Worm (Caenorhabditis elegans) whole organism, L3 larva: ENCODE results near the gene ttbk-6.
A peak's percentile ranks its signal among the peaks of the same experiment; 100 is the strongest.
"Not testable (repeated sequence)": the region's sequence is repeated elsewhere in the genome, so short reads cannot be mapped to it uniquely, and the experiment has no call there.

Source experiments
- R02D3.7 ChIP-seq: fragments of 150-350 bp; optimal IDR thresholded peaks from 2 replicates; lab custom pipeline; 2014; ENCODE audit warnings: missing biosample characterization, missing genetic modification characterization
- ceh-82 ChIP-seq: fragments of 150-350 bp; optimal IDR thresholded peaks from 2 replicates; lab custom pipeline; 2014; ENCODE audit warnings: missing biosample characterization, missing genetic modification characterization
- ceh-9 ChIP-seq: sonication (generic microtip); optimal IDR thresholded peaks from 2 replicates; lab custom pipeline; 2018; ENCODE audit warnings: missing biosample characterization, missing genetic modification characterization
- egl-5 ChIP-seq: fragments of 150-350 bp; optimal IDR thresholded peaks from 2 replicates; lab custom pipeline; 2017; ENCODE audit warnings: missing biosample characterization, missing genetic modification reagents, missing genetic modification characterization, inconsistent platforms
- elt-2 ChIP-seq: sonication (generic microtip); optimal IDR thresholded peaks from 2 replicates; lab custom pipeline; 2016; ENCODE audit warnings: missing genetic modification reagents, mild to moderate bottlenecking, missing genetic modification characterization, missing compliant biosample characterization
- elt-3 ChIP-seq, 3 experiments: fragments of 150-350 bp in 1 of 3; sonication (generic microtip) in 2 of 3; optimal IDR thresholded peaks; 2 replicates in 2 of 3; 4 replicates in 1 of 3; lab custom pipeline; 2014 to 2017; ENCODE audit warnings: missing biosample characterization in 3 of 3, missing genetic modification characterization in 3 of 3
- eor-1 ChIP-seq, 2 experiments: fragments of 150-350 bp; optimal IDR thresholded peaks; 2 replicates each; lab custom pipeline; 2014 to 2018; ENCODE audit warnings: missing biosample characterization in 2 of 2, missing genetic modification characterization in 2 of 2
- fos-1 ChIP-seq: fragments of 150-350 bp; optimal IDR thresholded peaks from 2 replicates; lab custom pipeline; 2014; ENCODE audit warnings: missing biosample characterization, missing genetic modification characterization
- hmg-11 ChIP-seq: sonication (generic microtip); optimal IDR thresholded peaks from 2 replicates; lab custom pipeline; 2016; ENCODE audit warnings: missing genetic modification characterization, missing compliant biosample characterization
- jun-1 ChIP-seq: fragments of 150-350 bp; optimal IDR thresholded peaks from 2 replicates; lab custom pipeline; 2014; ENCODE audit warnings: missing biosample characterization, missing genetic modification reagents, missing genetic modification characterization
- lin-15B ChIP-seq: fragments of 150-350 bp; optimal IDR thresholded peaks from 2 replicates; lab custom pipeline; 2014; ENCODE audit warnings: missing biosample characterization, missing genetic modification characterization
- lin-39 ChIP-seq: fragments of 150-350 bp; optimal IDR thresholded peaks from 2 replicates; lab custom pipeline; 2018; ENCODE audit warnings: missing biosample characterization, missing genetic modification reagents, missing genetic modification characterization
- lsy-12 ChIP-seq: sonication (generic microtip); optimal IDR thresholded peaks from 2 replicates; lab custom pipeline; 2016; ENCODE audit warnings: mild to moderate bottlenecking, missing genetic modification characterization, missing compliant biosample characterization
- mml-1 ChIP-seq: fragments of 150-350 bp; sonication (generic microtip); optimal IDR thresholded peaks from 3 replicates; lab custom pipeline; 2014; ENCODE audit warnings: missing biosample characterization, missing genetic modification characterization
- nfya-1 ChIP-seq: sonication (generic microtip); optimal IDR thresholded peaks from 2 replicates; lab custom pipeline; 2017; ENCODE audit warnings: missing genetic modification characterization, mild to moderate bottlenecking, missing compliant biosample characterization, antibody characterized with exemption, moderate library complexity; ENCODE audit not compliant: insufficient read depth
- nhr-12 ChIP-seq: fragments of 150-350 bp; optimal IDR thresholded peaks from 2 replicates; lab custom pipeline; 2014; ENCODE audit warnings: missing biosample characterization, missing genetic modification characterization
- nhr-23 ChIP-seq: fragments of 150-350 bp; optimal IDR thresholded peaks from 2 replicates; lab custom pipeline; 2014; ENCODE audit warnings: missing biosample characterization, missing genetic modification reagents, missing genetic modification characterization
- nhr-237 ChIP-seq: fragments of 150-350 bp; optimal IDR thresholded peaks from 2 replicates; lab custom pipeline; 2014; ENCODE audit warnings: missing biosample characterization, missing genetic modification characterization
- nhr-25 ChIP-seq: sonication (generic microtip); optimal IDR thresholded peaks from 2 replicates; lab custom pipeline; 2017; ENCODE audit warnings: missing biosample characterization, missing genetic modification characterization
- nhr-28 ChIP-seq: fragments of 150-350 bp; optimal IDR thresholded peaks from 2 replicates; lab custom pipeline; 2014; ENCODE audit warnings: missing biosample characterization, missing genetic modification characterization
- nhr-43 ChIP-seq: sonication (generic microtip); optimal IDR thresholded peaks from 2 replicates; lab custom pipeline; 2016; ENCODE audit warnings: mild to moderate bottlenecking, missing genetic modification characterization, missing compliant biosample characterization; ENCODE audit not compliant: poor library complexity, severe bottlenecking
- nhr-67 ChIP-seq: fragments of 150-350 bp; optimal IDR thresholded peaks from 2 replicates; lab custom pipeline; 2014; ENCODE audit warnings: missing biosample characterization, missing genetic modification characterization
- nhr-76 ChIP-seq: fragments of 150-350 bp; sonication (generic microtip); optimal IDR thresholded peaks from 5 replicates; lab custom pipeline; 2014; ENCODE audit warnings: missing biosample characterization, missing genetic modification characterization
- nhr-77 ChIP-seq: fragments of 150-350 bp; optimal IDR thresholded peaks from 2 replicates; lab custom pipeline; 2014; ENCODE audit warnings: missing biosample characterization, missing genetic modification characterization
- pha-4 ChIP-seq: fragments of 150-350 bp; optimal IDR thresholded peaks from 2 replicates; lab custom pipeline; 2014; ENCODE audit warnings: missing biosample characterization, missing genetic modification reagents, missing genetic modification characterization
- pqm-1 ChIP-seq: fragments of 150-350 bp; optimal IDR thresholded peaks from 2 replicates; lab custom pipeline; 2017; ENCODE audit warnings: missing biosample characterization, missing genetic modification characterization, inconsistent platforms
- sea-2 ChIP-seq: fragments of 150-350 bp; sonication (generic microtip); optimal IDR thresholded peaks from 4 replicates; lab custom pipeline; 2014; ENCODE audit warnings: missing biosample characterization, missing genetic modification reagents, missing genetic modification characterization
- skn-1 ChIP-seq: fragments of 150-350 bp; optimal IDR thresholded peaks from 2 replicates; lab custom pipeline; 2014; ENCODE audit warnings: missing biosample characterization, missing genetic modification characterization
- snpc-4 ChIP-seq: fragments of 150-350 bp; optimal IDR thresholded peaks from 2 replicates; lab custom pipeline; 2014; ENCODE audit warnings: missing biosample characterization, missing genetic modification characterization
- unc-62 ChIP-seq: fragments of 150-350 bp; sonication (generic microtip); optimal IDR thresholded peaks from 4 replicates; lab custom pipeline; 2014; ENCODE audit warnings: missing biosample characterization, missing genetic modification reagents, missing genetic modification characterization
- zag-1 ChIP-seq: fragments of 150-350 bp; optimal IDR thresholded peaks from 2 replicates; lab custom pipeline; 2014; ENCODE audit warnings: missing biosample characterization, missing genetic modification characterization

Gene ttbk-6

ce11 chrIII:5053541-5053940 is 21.0 kb upstream of the ttbk-6 start, which contains the start of gene C45G9.8:
Gene C45G9.8, minus strand, starts transcription at chrIII:5053641.
- TF ChIP-seq pqm-1 (tag; lab: Kevin White, UChicago): no peak
- TF ChIP-seq nhr-23 (tag; lab: Kevin White, UChicago): no peak
- TF ChIP-seq pha-4: no peak
- no peak for TF ChIP-seq fos-1
- TF ChIP-seq elt-3 (tag; optimal IDR thresholded peaks at IDR 0.05; lab: Kevin White, UChicago): no peak
- TF ChIP-seq snpc-4 (tag; lab: Kevin White, UChicago): no peak
- TF ChIP-seq nhr-237 (tag; lab: Kevin White, UChicago): no peak
- TF ChIP-seq nhr-28 (tag; lab: Kevin White, UChicago): no peak
- no peak for TF ChIP-seq jun-1
- no peak for TF ChIP-seq nhr-77 (tag; lab: Kevin White, UChicago)
- no peak for TF ChIP-seq R02D3.7 (tag; lab: Kevin White, UChicago)
- TF ChIP-seq lin-39 (tag; lab: Kevin White, UChicago): no peak
- TF ChIP-seq ceh-82 (tag; lab: Kevin White, UChicago): no peak
- no peak for TF ChIP-seq elt-2 (tag; lab: Kevin White, UChicago)
- TF ChIP-seq nhr-12 (tag; lab: Kevin White, UChicago): no peak

ce11 chrIII:5055709-5056108 is 18.8 kb upstream of the ttbk-6 start, which contains the start of gene C45G9.9:
Gene C45G9.9, minus strand, starts transcription at chrIII:5055809.
- TF ChIP-seq hmg-11; nhr-77 (tag; lab: Kevin White, UChicago); unc-62 (GFP tag; lab: Kevin White, UChicago): not testable (repeated sequence)

ce11 chrIII:5061798-5062197 is 12.7 kb upstream of the ttbk-6 start, which contains the start of gene C45G9.10:
Gene C45G9.10, minus strand, starts transcription at chrIII:5061898.
- TF ChIP-seq lsy-12 (tag; lab: Kevin White, UChicago): no peak
- TF ChIP-seq ceh-9 (tag; lab: Kevin White, UChicago): no peak
- TF ChIP-seq nhr-77 (tag; lab: Kevin White, UChicago): no peak
- TF ChIP-seq nfya-1: no peak

ce11 chrIII:5062406-5062805 is 12.1 kb upstream of the ttbk-6 start, which contains the start of gene C45G9.4:
Gene C45G9.4, plus strand, starts transcription at chrIII:5062706.
- TF ChIP-seq elt-3 (tag; optimal IDR thresholded peaks at IDR 0.05; lab: Kevin White, UChicago); snpc-4 (tag; lab: Kevin White, UChicago); nhr-23 (tag; lab: Kevin White, UChicago): not testable (repeated sequence)
- TF ChIP-seq, all 47 proteins: peak for 0; not testable (repeated sequence) for 47

ce11 chrIII:5068675-5069233 is 5.7 kb upstream of the ttbk-6 start, which contains the start of the genes C45G9.11 and C45G9.2:
Gene C45G9.11, minus strand, starts transcription at chrIII:5068725.
Gene C45G9.2, plus strand, starts transcription at chrIII:5069066.
- peak; percentile 75 for TF ChIP-seq nfya-1
- no peak for TF ChIP-seq egl-5 (tag; lab: Kevin White, UChicago)
- TF ChIP-seq eor-1 (tag; optimal IDR thresholded peaks at IDR 0.05; lab: Kevin White, UChicago): no peak
- peak; percentile 61 for TF ChIP-seq nhr-23 (tag; lab: Kevin White, UChicago)
- TF ChIP-seq nhr-67: no peak
- TF ChIP-seq R02D3.7 (tag; lab: Kevin White, UChicago): no peak
- peak; percentile 24 for TF ChIP-seq pqm-1 (tag; lab: Kevin White, UChicago)
- TF ChIP-seq mml-1 (tag; lab: Kevin White, UChicago): no peak
- TF ChIP-seq zag-1 (tag; lab: Kevin White, UChicago): no peak
- TF ChIP-seq lin-15B (tag; lab: Kevin White, UChicago): peak; percentile 63
- no peak for TF ChIP-seq jun-1
- TF ChIP-seq nhr-25 (tag; lab: Kevin White, UChicago): peak; percentile 47
- peak; percentile 58 for TF ChIP-seq snpc-4 (tag; lab: Kevin White, UChicago)
- peak; percentile 12 for TF ChIP-seq nhr-76 (tag; lab: Kevin White, UChicago)
- TF ChIP-seq skn-1 (tag; lab: Kevin White, UChicago): peak; percentile 51
- peak; percentile 88 for TF ChIP-seq nhr-43 (tag; lab: Kevin White, UChicago)
- peak; percentile 46 for TF ChIP-seq lsy-12 (tag; lab: Kevin White, UChicago)
- TF ChIP-seq lin-39 (tag; lab: Kevin White, UChicago): peak; percentile 23
- TF ChIP-seq sea-2 (GFP tag; lab: Kevin White, UChicago): no peak
- TF ChIP-seq hmg-11: no peak
